Worm (Caenorhabditis elegans) whole organism, L3 larva: ENCODE measurements around the gene spo-11.

Experiments used
- R02D3.7 ChIP-seq: fragments of 150-350 bp; optimal IDR thresholded peaks from 2 replicates; lab custom pipeline; 2014; ENCODE audit warnings: missing biosample characterization, missing genetic modification characterization
- ZK546.5 ChIP-seq: sonication (generic microtip); optimal IDR thresholded peaks from 2 replicates; lab custom pipeline; 2017; ENCODE audit warnings: missing biosample characterization, missing genetic modification characterization
- aly-2 ChIP-seq: fragments of 150-350 bp; optimal IDR thresholded peaks from 2 replicates; lab custom pipeline; 2014; ENCODE audit warnings: missing biosample characterization, missing genetic modification characterization
- ama-1 ChIP-seq: fragments of 150-350 bp; optimal IDR thresholded peaks from 2 replicates; lab custom pipeline; 2018
- ceh-16 ChIP-seq: sonication (generic microtip); optimal IDR thresholded peaks from 2 replicates; lab custom pipeline; 2017; ENCODE audit warnings: missing biosample characterization, missing genetic modification characterization
- ceh-28 ChIP-seq: fragments of 150-350 bp; optimal IDR thresholded peaks from 2 replicates; lab custom pipeline; 2014; ENCODE audit warnings: missing biosample characterization, missing genetic modification reagents, missing genetic modification characterization
- ceh-82 ChIP-seq: fragments of 150-350 bp; optimal IDR thresholded peaks from 2 replicates; lab custom pipeline; 2014; ENCODE audit warnings: missing biosample characterization, missing genetic modification characterization
- ceh-9 ChIP-seq: sonication (generic microtip); optimal IDR thresholded peaks from 2 replicates; lab custom pipeline; 2018; ENCODE audit warnings: missing biosample characterization, missing genetic modification characterization
- daf-12 ChIP-seq: fragments of 150-350 bp; optimal IDR thresholded peaks from 2 replicates; lab custom pipeline; 2014; ENCODE audit warnings: missing biosample characterization, missing genetic modification reagents, missing genetic modification characterization
- egl-27 ChIP-seq: sonication (generic microtip); optimal IDR thresholded peaks from 4 replicates; lab custom pipeline; 2017; ENCODE audit warnings: missing biosample characterization, missing genetic modification reagents, missing genetic modification characterization
- elt-1 ChIP-seq: fragments of 150-350 bp; optimal IDR thresholded peaks from 2 replicates; lab custom pipeline; 2014; ENCODE audit warnings: missing biosample characterization, missing genetic modification characterization
- elt-2 ChIP-seq: sonication (generic microtip); optimal IDR thresholded peaks from 2 replicates; lab custom pipeline; 2016; ENCODE audit warnings: missing genetic modification reagents, mild to moderate bottlenecking, missing genetic modification characterization, missing compliant biosample characterization
- elt-3 ChIP-seq, 3 experiments: fragments of 150-350 bp in 1 of 3; sonication (generic microtip) in 2 of 3; optimal IDR thresholded peaks; 2 replicates in 2 of 3; 4 replicates in 1 of 3; lab custom pipeline; 2014 to 2017; ENCODE audit warnings: missing biosample characterization in 3 of 3, missing genetic modification characterization in 3 of 3
- eor-1 ChIP-seq, 2 experiments: fragments of 150-350 bp; optimal IDR thresholded peaks; 2 replicates each; lab custom pipeline; 2014 to 2018; ENCODE audit warnings: missing biosample characterization in 2 of 2, missing genetic modification characterization in 2 of 2
- fos-1 ChIP-seq: fragments of 150-350 bp; optimal IDR thresholded peaks from 2 replicates; lab custom pipeline; 2014; ENCODE audit warnings: missing biosample characterization, missing genetic modification characterization
- hmg-11 ChIP-seq: sonication (generic microtip); optimal IDR thresholded peaks from 2 replicates; lab custom pipeline; 2016; ENCODE audit warnings: missing genetic modification characterization, missing compliant biosample characterization
- jun-1 ChIP-seq: fragments of 150-350 bp; optimal IDR thresholded peaks from 2 replicates; lab custom pipeline; 2014; ENCODE audit warnings: missing biosample characterization, missing genetic modification reagents, missing genetic modification characterization
- lin-15B ChIP-seq: fragments of 150-350 bp; optimal IDR thresholded peaks from 2 replicates; lab custom pipeline; 2014; ENCODE audit warnings: missing biosample characterization, missing genetic modification characterization
- lin-39 ChIP-seq: fragments of 150-350 bp; optimal IDR thresholded peaks from 2 replicates; lab custom pipeline; 2018; ENCODE audit warnings: missing biosample characterization, missing genetic modification reagents, missing genetic modification characterization
- lsy-12 ChIP-seq: sonication (generic microtip); optimal IDR thresholded peaks from 2 replicates; lab custom pipeline; 2016; ENCODE audit warnings: mild to moderate bottlenecking, missing genetic modification characterization, missing compliant biosample characterization
- mdl-1 ChIP-seq: fragments of 150-350 bp; optimal IDR thresholded peaks from 2 replicates; lab custom pipeline; 2014; ENCODE audit warnings: missing biosample characterization, missing genetic modification characterization
- mml-1 ChIP-seq: fragments of 150-350 bp; sonication (generic microtip); optimal IDR thresholded peaks from 3 replicates; lab custom pipeline; 2014; ENCODE audit warnings: missing biosample characterization, missing genetic modification characterization
- nfya-1 ChIP-seq: sonication (generic microtip); optimal IDR thresholded peaks from 2 replicates; lab custom pipeline; 2017; ENCODE audit warnings: missing genetic modification characterization, mild to moderate bottlenecking, missing compliant biosample characterization, antibody characterized with exemption, moderate library complexity; ENCODE audit not compliant: insufficient read depth
- nhr-11 ChIP-seq: fragments of 150-350 bp; optimal IDR thresholded peaks from 2 replicates; lab custom pipeline; 2014; ENCODE audit warnings: missing biosample characterization, missing genetic modification characterization
- nhr-12 ChIP-seq: fragments of 150-350 bp; optimal IDR thresholded peaks from 2 replicates; lab custom pipeline; 2014; ENCODE audit warnings: missing biosample characterization, missing genetic modification characterization
- nhr-23 ChIP-seq: fragments of 150-350 bp; optimal IDR thresholded peaks from 2 replicates; lab custom pipeline; 2014; ENCODE audit warnings: missing biosample characterization, missing genetic modification reagents, missing genetic modification characterization
- nhr-237 ChIP-seq: fragments of 150-350 bp; optimal IDR thresholded peaks from 2 replicates; lab custom pipeline; 2014; ENCODE audit warnings: missing biosample characterization, missing genetic modification characterization
- nhr-25 ChIP-seq: sonication (generic microtip); optimal IDR thresholded peaks from 2 replicates; lab custom pipeline; 2017; ENCODE audit warnings: missing biosample characterization, missing genetic modification characterization
- nhr-43 ChIP-seq: sonication (generic microtip); optimal IDR thresholded peaks from 2 replicates; lab custom pipeline; 2016; ENCODE audit warnings: mild to moderate bottlenecking, missing genetic modification characterization, missing compliant biosample characterization; ENCODE audit not compliant: poor library complexity, severe bottlenecking
- nhr-67 ChIP-seq: fragments of 150-350 bp; optimal IDR thresholded peaks from 2 replicates; lab custom pipeline; 2014; ENCODE audit warnings: missing biosample characterization, missing genetic modification characterization
- nhr-76 ChIP-seq: fragments of 150-350 bp; sonication (generic microtip); optimal IDR thresholded peaks from 5 replicates; lab custom pipeline; 2014; ENCODE audit warnings: missing biosample characterization, missing genetic modification characterization
- nhr-77 ChIP-seq: fragments of 150-350 bp; optimal IDR thresholded peaks from 2 replicates; lab custom pipeline; 2014; ENCODE audit warnings: missing biosample characterization, missing genetic modification characterization
- pha-4 ChIP-seq: fragments of 150-350 bp; optimal IDR thresholded peaks from 2 replicates; lab custom pipeline; 2014; ENCODE audit warnings: missing biosample characterization, missing genetic modification reagents, missing genetic modification characterization
- pqm-1 ChIP-seq: fragments of 150-350 bp; optimal IDR thresholded peaks from 2 replicates; lab custom pipeline; 2017; ENCODE audit warnings: missing biosample characterization, missing genetic modification characterization, inconsistent platforms
- sea-2 ChIP-seq: fragments of 150-350 bp; sonication (generic microtip); optimal IDR thresholded peaks from 4 replicates; lab custom pipeline; 2014; ENCODE audit warnings: missing biosample characterization, missing genetic modification reagents, missing genetic modification characterization
- skn-1 ChIP-seq: fragments of 150-350 bp; optimal IDR thresholded peaks from 2 replicates; lab custom pipeline; 2014; ENCODE audit warnings: missing biosample characterization, missing genetic modification characterization
- tbx-2 ChIP-seq: sonication (generic microtip); optimal IDR thresholded peaks from 2 replicates; lab custom pipeline; 2016; ENCODE audit warnings: mild to moderate bottlenecking, missing genetic modification characterization, missing compliant biosample characterization
- unc-39 ChIP-seq: sonication (generic microtip); optimal IDR thresholded peaks from 4 replicates; lab custom pipeline; 2017; ENCODE audit warnings: missing biosample characterization, missing genetic modification characterization
- unc-62 ChIP-seq: fragments of 150-350 bp; sonication (generic microtip); optimal IDR thresholded peaks from 4 replicates; lab custom pipeline; 2014; ENCODE audit warnings: missing biosample characterization, missing genetic modification reagents, missing genetic modification characterization
- zag-1 ChIP-seq: fragments of 150-350 bp; optimal IDR thresholded peaks from 2 replicates; lab custom pipeline; 2014; ENCODE audit warnings: missing biosample characterization, missing genetic modification characterization
- ztf-11 ChIP-seq: fragments of 150-350 bp; optimal IDR thresholded peaks from 2 replicates; lab custom pipeline; 2014; ENCODE audit warnings: missing biosample characterization, missing genetic modification characterization
- ztf-4 ChIP-seq: fragments of 150-350 bp; optimal IDR thresholded peaks from 2 replicates; lab custom pipeline; 2014; ENCODE audit warnings: missing biosample characterization, missing genetic modification characterization

Gene spo-11

ce11 chrIV:11156526-11156925, 31.9 kb upstream of the spo-11 start:
- TF ChIP-seq pqm-1 (tag; lab: Kevin White, UChicago): no peak
- TF ChIP-seq zag-1 (tag; lab: Kevin White, UChicago): no peak
- TF ChIP-seq nhr-23 (tag; lab: Kevin White, UChicago): no peak
- TF ChIP-seq eor-1 (tag; optimal IDR thresholded peaks at IDR 0.05; lab: Kevin White, UChicago): no peak
- no peak for TF ChIP-seq hmg-11 (tag; lab: Kevin White, UChicago)
- no peak for TF ChIP-seq unc-39 (tag; lab: Kevin White, UChicago)
- TF ChIP-seq nhr-11 (tag; lab: Kevin White, UChicago): no peak
- no peak for TF ChIP-seq ZK546.5 (tag; lab: Kevin White, UChicago)
- no peak for TF ChIP-seq nhr-237 (tag; lab: Kevin White, UChicago)
- TF ChIP-seq elt-3 (tag; optimal IDR thresholded peaks at IDR 0.05; lab: Kevin White, UChicago): no peak
- TF ChIP-seq mml-1: no peak
- no peak for TF ChIP-seq unc-62 (GFP tag; lab: Kevin White, UChicago)
- no peak for TF ChIP-seq nhr-12
- TF ChIP-seq tbx-2: no peak
- no peak for TF ChIP-seq sea-2 (GFP tag; lab: Kevin White, UChicago)
- no peak for TF ChIP-seq ceh-9 (tag; lab: Kevin White, UChicago)

DNA sequence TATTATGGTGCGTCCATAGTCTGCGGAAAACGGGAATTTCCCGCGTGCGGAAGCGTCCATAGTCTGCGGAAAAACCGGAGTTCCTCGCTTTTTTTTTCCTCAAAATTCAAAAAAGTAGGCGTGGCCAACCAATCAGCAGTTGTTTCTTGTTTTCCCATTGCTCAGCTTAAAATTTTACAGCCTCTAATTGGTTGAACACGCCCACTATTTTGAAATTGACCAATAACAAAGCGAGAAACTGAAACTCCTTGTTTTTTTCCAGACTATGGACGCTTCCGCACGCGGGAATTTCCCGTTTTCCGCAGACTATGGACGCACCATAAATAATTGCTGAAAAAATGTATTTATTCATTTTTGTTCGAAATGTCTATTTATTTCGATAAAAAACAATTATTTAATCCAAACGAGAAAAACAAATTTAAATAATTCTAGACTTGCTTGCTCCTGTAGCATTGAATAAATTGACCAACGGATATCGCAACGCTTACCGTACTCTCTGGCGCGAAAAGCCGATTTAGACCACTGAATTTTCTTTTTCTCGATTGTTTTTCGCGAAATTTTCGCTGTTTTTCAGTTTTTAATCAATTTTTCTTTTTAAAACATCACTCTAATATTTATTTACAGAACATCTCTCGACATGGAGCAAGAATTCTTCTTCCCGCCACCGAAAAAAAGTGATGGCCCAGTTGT, 29.9 kb upstream of the spo-11 start, which contains the start of gene C08F8.3:
TSS of gene C08F8.3 (plus strand) at position 620 of the 690 bp plus-strand sequence.
- peak; percentile 67 for TF ChIP-seq nfya-1 (tag; lab: Kevin White, UChicago)

DNA sequence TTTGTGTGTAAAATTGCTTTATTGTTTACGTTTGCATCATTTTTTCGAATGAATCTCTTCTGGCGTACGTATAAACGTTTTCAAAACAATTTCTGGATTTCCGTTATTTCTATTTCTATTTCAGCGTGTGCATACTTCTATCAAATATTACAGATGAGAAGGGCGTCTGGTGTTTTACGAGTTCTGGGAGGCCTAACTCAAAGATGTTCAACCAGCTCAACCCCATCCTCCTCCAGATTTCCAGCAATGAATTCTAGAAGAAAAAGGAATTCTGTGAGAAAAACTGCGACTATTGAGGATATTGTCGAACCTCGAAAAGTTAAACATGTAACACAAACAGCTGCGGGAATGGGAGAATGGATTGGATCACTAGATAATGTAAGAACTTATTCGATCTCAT, 26.2 kb upstream of the spo-11 start, which contains the start of gene C08F8.2:
TSS of gene C08F8.2 (plus strand) at position 154 of the 400 bp plus-strand sequence.
- TF ChIP-seq ama-1 (lab: Kevin White, UChicago) (peak; percentile 53), nhr-11 (tag; lab: Kevin White, UChicago) (no peak), tbx-2 (no peak), hmg-11 (tag; lab: Kevin White, UChicago) (no peak), daf-12 (tag; lab: Kevin White, UChicago) (no peak), mml-1 (no peak), nhr-43 (tag; lab: Kevin White, UChicago) (no peak), zag-1 (tag; lab: Kevin White, UChicago) (no peak)

DNA sequence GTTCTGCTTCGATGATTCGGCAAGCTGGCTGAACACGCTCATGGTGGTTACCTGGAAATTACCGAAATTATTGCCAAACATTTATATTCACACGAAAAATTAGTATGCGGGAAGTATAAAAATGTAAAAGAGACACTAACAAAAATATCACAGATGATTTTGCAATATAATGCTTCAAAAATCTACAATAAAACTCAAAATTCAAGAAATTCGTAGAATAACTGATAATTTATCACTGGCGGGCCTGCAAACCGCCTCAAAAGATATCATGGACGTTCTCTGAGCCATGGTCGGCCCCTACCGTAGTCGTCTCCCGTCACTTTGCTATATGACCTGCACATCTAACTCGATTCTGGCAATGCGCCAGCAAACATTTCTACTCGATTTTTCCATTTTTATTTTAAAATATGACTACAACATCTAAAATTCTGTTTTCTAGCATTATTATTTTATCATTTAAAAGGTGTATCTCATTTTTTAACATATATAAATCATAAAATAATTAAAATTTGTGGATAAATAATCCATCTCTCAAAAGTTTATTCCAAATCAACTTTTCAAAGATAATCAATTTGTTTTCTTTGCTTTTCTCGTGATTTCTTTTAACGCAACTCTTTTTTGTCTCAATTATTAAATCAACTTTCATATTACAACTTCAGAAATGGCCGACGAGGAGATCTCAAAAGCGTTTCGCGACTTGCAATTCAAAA, 24.9 kb upstream of the spo-11 start, which contains the start of the genes F01G4.6 and pfd-1:
TSS of gene F01G4.6 (minus strand) at position 51 of the 710 bp plus-strand sequence.
TSS of gene pfd-1 (plus strand) at position 660 of the 710 bp plus-strand sequence.
- TF ChIP-seq nhr-25 (tag; lab: Kevin White, UChicago): peak; percentile 92
- peak; percentile 87 for TF ChIP-seq skn-1 (tag; lab: Kevin White, UChicago)
- peak; percentile 85 for TF ChIP-seq zag-1 (tag; lab: Kevin White, UChicago)
- peak; percentile 68 for TF ChIP-seq ceh-28 (tag; lab: Kevin White, UChicago)
- TF ChIP-seq aly-2: no peak
- peak; percentile 96 for TF ChIP-seq lsy-12 (tag; lab: Kevin White, UChicago)
- peak; percentile 49 for TF ChIP-seq ceh-16 (tag; lab: Kevin White, UChicago)
- TF ChIP-seq tbx-2: peak; percentile 81
- TF ChIP-seq sea-2 (GFP tag; lab: Kevin White, UChicago): peak; percentile 1
- TF ChIP-seq hmg-11 (tag; lab: Kevin White, UChicago): peak; percentile 76
- no peak for TF ChIP-seq fos-1 (tag; lab: Kevin White, UChicago)
- TF ChIP-seq pha-4 (tag; lab: Kevin White, UChicago): peak; percentile 97
- peak; percentile 90 for TF ChIP-seq pqm-1 (tag; lab: Kevin White, UChicago)
- no peak for TF ChIP-seq ztf-11
- no peak for TF ChIP-seq unc-39 (tag; lab: Kevin White, UChicago)
- TF ChIP-seq egl-27 (tag; lab: Kevin White, UChicago): peak; percentile 32
- no peak for TF ChIP-seq unc-62 (GFP tag; lab: Kevin White, UChicago)
- TF ChIP-seq ztf-4 (tag; lab: Kevin White, UChicago): peak; percentile 63
- no peak for TF ChIP-seq daf-12 (tag; lab: Kevin White, UChicago)
- TF ChIP-seq nhr-12: no peak
- peak; percentile 95 for TF ChIP-seq lin-15B (tag; lab: Kevin White, UChicago)
- peak; percentile 87 for TF ChIP-seq lin-39 (tag; lab: Kevin White, UChicago)
- TF ChIP-seq elt-2 (tag; lab: Kevin White, UChicago): peak; percentile 87
- peak; percentile 88 for TF ChIP-seq jun-1 (tag; lab: Kevin White, UChicago)
- TF ChIP-seq ceh-82 (tag; lab: Kevin White, UChicago): peak; percentile 43
- TF ChIP-seq nhr-76: peak; percentile 50
- peak; percentile 98 for TF ChIP-seq nfya-1 (tag; lab: Kevin White, UChicago)
- peak; percentile 97 for TF ChIP-seq nhr-23 (tag; lab: Kevin White, UChicago)
- TF ChIP-seq mdl-1 (tag; lab: Kevin White, UChicago): no peak
- no peak for TF ChIP-seq eor-1 (tag; optimal IDR thresholded peaks at IDR 0.05; lab: Kevin White, UChicago)
- TF ChIP-seq nhr-67 (tag; lab: Kevin White, UChicago): no peak
- TF ChIP-seq nhr-43 (tag; lab: Kevin White, UChicago): peak; percentile 82
- TF ChIP-seq nhr-77 (tag; lab: Kevin White, UChicago): peak; percentile 40
- peak; percentile 67 for TF ChIP-seq ama-1 (lab: Kevin White, UChicago)
- peak; percentile 84 for TF ChIP-seq R02D3.7
- TF ChIP-seq elt-1 (tag; lab: Kevin White, UChicago): peak; percentile 32
- no peak for TF ChIP-seq nhr-237 (tag; lab: Kevin White, UChicago)
